Fruit fly (Drosophila melanogaster) whole organism, embryonic: ENCODE measurements around the gene lili.
A peak's percentile ranks its signal among the peaks of the same experiment; 100 is the strongest.

ENCODE experiments used
- CG10209 ChIP-seq: fragments of 200-800 bp; sonication (Bioruptor generic); optimal IDR thresholded peaks from 3 replicates; lab custom pipeline; 2017; ENCODE audit warnings: missing biosample characterization, mild to moderate bottlenecking, missing genetic modification characterization, missing genetic modification reagents
- CG10959 ChIP-seq: fragments of 200-800 bp; sonication (Bioruptor generic); IDR thresholded peaks from 2 replicates; pipeline ENCODE4 v1.3.6; 2022; ENCODE audit warnings: missing biosample characterization, missing genetic modification characterization
- CG11085 ChIP-seq: fragments of 200-800 bp; sonication (Bioruptor generic); IDR thresholded peaks from 2 replicates; pipeline ENCODE4 v1.3.6; 2022; ENCODE audit warnings: missing biosample characterization, missing genetic modification characterization
- CG11398 ChIP-seq: fragments of 200-800 bp; sonication (Bioruptor generic); optimal IDR thresholded peaks from 2 replicates; lab custom pipeline; 2016; ENCODE audit warnings: missing biosample characterization, missing genetic modification characterization
- CG13123 ChIP-seq: fragments of 200-800 bp; sonication (Bioruptor generic); optimal IDR thresholded peaks from 2 replicates; lab custom pipeline; 2016; ENCODE audit warnings: missing biosample characterization, missing genetic modification characterization
- CG14050 ChIP-seq: fragments of 200-800 bp; sonication (Bioruptor generic); IDR thresholded peaks from 3 replicates; pipeline ENCODE4 v1.3.6; 2022; ENCODE audit warnings: missing biosample characterization, missing genetic modification characterization
- CG15514 ChIP-seq: fragments of 200-800 bp; sonication (Bioruptor generic); optimal IDR thresholded peaks from 3 replicates; lab custom pipeline; 2017; ENCODE audit warnings: missing biosample characterization, missing genetic modification characterization, mild to moderate bottlenecking, moderate library complexity, missing genetic modification reagents
- CG1602 ChIP-seq: fragments of 200-800 bp; sonication (Bioruptor generic); optimal IDR thresholded peaks from 3 replicates; lab custom pipeline; 2016; ENCODE audit warnings: missing biosample characterization, missing genetic modification characterization
- CG1832 ChIP-seq: fragments of 200-800 bp; sonication (Bioruptor generic); optimal IDR thresholded peaks from 2 replicates; lab custom pipeline; 2017; ENCODE audit warnings: missing biosample characterization, mild to moderate bottlenecking, missing genetic modification characterization, inconsistent platforms
- CG2116 ChIP-seq: fragments of 200-800 bp; sonication (Bioruptor generic); optimal IDR thresholded peaks from 3 replicates; lab custom pipeline; 2018; ENCODE audit warnings: missing biosample characterization, mild to moderate bottlenecking, missing genetic modification characterization
- CG2712 ChIP-seq: fragments of 200-800 bp; optimal IDR thresholded peaks from 3 replicates; lab custom pipeline; 2019; ENCODE audit warnings: missing biosample characterization, mild to moderate bottlenecking, missing genetic modification characterization, moderate library complexity
- CG2875 ChIP-seq: fragments of 200-800 bp; sonication (Bioruptor generic); optimal IDR thresholded peaks from 2 replicates; lab custom pipeline; 2017; ENCODE audit warnings: missing biosample characterization, mild to moderate bottlenecking, missing genetic modification characterization, missing genetic modification reagents
- CG3281 ChIP-seq: fragments of 200-800 bp; sonication (Bioruptor generic); optimal IDR thresholded peaks from 3 replicates; lab custom pipeline; 2017; ENCODE audit warnings: missing biosample characterization, mild to moderate bottlenecking, missing genetic modification characterization
- CG34422 ChIP-seq: fragments of 200-800 bp; sonication (Bioruptor generic); IDR thresholded peaks from 3 replicates; pipeline ENCODE4 v1.3.6; 2022; ENCODE audit warnings: missing biosample characterization, missing genetic modification characterization
- CG4328 ChIP-seq: fragments of 200-800 bp; sonication (Bioruptor generic); optimal IDR thresholded peaks from 3 replicates; lab custom pipeline; 2017; ENCODE audit warnings: missing biosample characterization, missing genetic modification reagents, missing genetic modification characterization
- CG4820 ChIP-seq: fragments of 200-800 bp; sonication (Bioruptor generic); optimal IDR thresholded peaks from 3 replicates; lab custom pipeline; 2016; ENCODE audit warnings: missing biosample characterization, missing genetic modification characterization
- CG6654 ChIP-seq: fragments of 200-800 bp; sonication (Bioruptor generic); optimal IDR thresholded peaks from 2 replicates; lab custom pipeline; 2017; ENCODE audit warnings: missing biosample characterization, mild to moderate bottlenecking, missing genetic modification characterization
- CG6854 ChIP-seq: fragments of 200-800 bp; sonication (Bioruptor generic); optimal IDR thresholded peaks from 3 replicates; lab custom pipeline; 2017; ENCODE audit warnings: missing biosample characterization, mild to moderate bottlenecking, missing genetic modification characterization
- CG8388 ChIP-seq: fragments of 200-800 bp; sonication (Bioruptor generic); optimal IDR thresholded peaks from 2 replicates; lab custom pipeline; 2019; ENCODE audit warnings: missing biosample characterization, mild to moderate bottlenecking, missing genetic modification characterization, moderate library complexity
- CG8924 ChIP-seq: fragments of 200-800 bp; optimal IDR thresholded peaks from 3 replicates; lab custom pipeline; 2019; ENCODE audit warnings: missing biosample characterization, mild to moderate bottlenecking, missing genetic modification characterization, moderate library complexity
- Camta ChIP-seq: fragments of 200-800 bp; sonication (Bioruptor generic); optimal IDR thresholded peaks from 2 replicates; lab custom pipeline; 2016; ENCODE audit warnings: missing biosample characterization, missing genetic modification characterization
- D19B ChIP-seq: fragments of 200-800 bp; sonication (Bioruptor generic); optimal IDR thresholded peaks from 2 replicates; lab custom pipeline; 2017; ENCODE audit warnings: missing biosample characterization, mild to moderate bottlenecking, missing genetic modification characterization
- Dref ChIP-seq: fragments of 200-800 bp; sonication (Bioruptor generic); IDR thresholded peaks from 2 replicates; pipeline ENCODE4 v1.3.6; 2022; ENCODE audit warnings: missing biosample characterization, missing genetic modification characterization
- E2f2 ChIP-seq: fragments of 200-800 bp; sonication (Bioruptor generic); IDR thresholded peaks from 2 replicates; pipeline ENCODE4 v1.3.6; 2022; ENCODE audit warnings: missing biosample characterization, missing genetic modification characterization
- Elba2 ChIP-seq: fragments of 200-800 bp; sonication (Bioruptor generic); optimal IDR thresholded peaks from 3 replicates; lab custom pipeline; 2016; ENCODE audit warnings: missing biosample characterization, missing genetic modification characterization
- Ets65A ChIP-seq: fragments of 200-800 bp; sonication (Bioruptor generic); peaks from one replicate; lab custom pipeline; 2016; ENCODE audit warnings: missing biosample characterization, missing genetic modification characterization
- H2.0 ChIP-seq: fragments of 200-800 bp; sonication (Bioruptor generic); IDR thresholded peaks from 2 replicates; pipeline ENCODE4 v1.3.6; 2022; ENCODE audit warnings: missing biosample characterization, missing genetic modification characterization
- Hand ChIP-seq: fragments of 200-800 bp; sonication (Bioruptor generic); optimal IDR thresholded peaks from 2 replicates; lab custom pipeline; 2017; ENCODE audit warnings: mild to moderate bottlenecking, missing biosample characterization, missing genetic modification reagents, missing genetic modification characterization
- Lpt ChIP-seq: fragments of >200 bp; optimal IDR thresholded peaks from 2 replicates; lab custom pipeline; 2018; ENCODE audit warnings: missing biosample characterization, missing genetic modification characterization
- MTF-1 ChIP-seq: fragments of 200-800 bp; sonication (Bioruptor generic); optimal IDR thresholded peaks from 2 replicates; lab custom pipeline; 2018; ENCODE audit warnings: missing biosample characterization, mild to moderate bottlenecking, missing genetic modification characterization, borderline replicate concordance
- PHDP ChIP-seq: fragments of 200-800 bp; sonication (Bioruptor generic); optimal IDR thresholded peaks from 3 replicates; lab custom pipeline; 2018; ENCODE audit warnings: missing biosample characterization, mild to moderate bottlenecking, missing genetic modification characterization, moderate library complexity
- Scr ChIP-seq: fragments of 200-800 bp; sonication (Bioruptor generic); IDR thresholded peaks from 2 replicates; pipeline ENCODE4 v1.3.6; 2022; ENCODE audit warnings: missing biosample characterization, missing genetic modification characterization; ENCODE audit not compliant: partially characterized antibody
- Six4 ChIP-seq: fragments of 200-800 bp; sonication (Bioruptor generic); optimal IDR thresholded peaks from 2 replicates; lab custom pipeline; 2016; ENCODE audit warnings: missing biosample characterization, missing genetic modification characterization
- bsh ChIP-seq, 2 experiments: fragments of 200-800 bp; sonication (Bioruptor generic); optimal IDR thresholded peaks; 2 replicates each; lab custom pipeline; 2017 to 2018; ENCODE audit warnings: mild to moderate bottlenecking in 2 of 2, missing biosample characterization in 2 of 2, missing genetic modification characterization in 2 of 2, moderate library complexity in 1 of 2
- fd102C ChIP-seq: fragments of 200-800 bp; sonication (Bioruptor generic); optimal IDR thresholded peaks from 2 replicates; lab custom pipeline; 2018; ENCODE audit warnings: missing biosample characterization, mild to moderate bottlenecking, missing genetic modification characterization, moderate library complexity
- fru ChIP-seq: fragments of >200 bp; optimal IDR thresholded peaks from 2 replicates; lab custom pipeline; 2017
- gro ChIP-seq: fragments of 200-800 bp; sonication (Bioruptor generic); optimal IDR thresholded peaks from 2 replicates; lab custom pipeline; 2016; ENCODE audit warnings: missing biosample characterization, missing genetic modification characterization
- kah ChIP-seq: fragments of 200-800 bp; sonication (Bioruptor generic); optimal IDR thresholded peaks from 2 replicates; lab custom pipeline; 2018; ENCODE audit warnings: missing biosample characterization, mild to moderate bottlenecking, missing genetic modification characterization
- kni ChIP-seq: fragments of 200-800 bp; sonication (Bioruptor generic); optimal IDR thresholded peaks from 3 replicates; lab custom pipeline; 2017; ENCODE audit warnings: mild to moderate bottlenecking, missing biosample characterization, missing genetic modification reagents, missing genetic modification characterization
- mld ChIP-seq: fragments of 200-800 bp; sonication (Bioruptor generic); IDR thresholded peaks from 3 replicates; pipeline ENCODE4 v1.3.6; 2022; ENCODE audit warnings: missing biosample characterization, missing genetic modification characterization; ENCODE audit not compliant: partially characterized antibody
- pfk ChIP-seq: fragments of 200-800 bp; sonication (Bioruptor generic); optimal IDR thresholded peaks from 2 replicates; lab custom pipeline; 2018; ENCODE audit warnings: missing biosample characterization, mild to moderate bottlenecking, missing genetic modification characterization, moderate library complexity
- pros ChIP-seq: fragments of 200-800 bp; sonication (Bioruptor generic); optimal IDR thresholded peaks from 3 replicates; lab custom pipeline; 2019; ENCODE audit warnings: missing biosample characterization, mild to moderate bottlenecking, missing genetic modification characterization, moderate library complexity
- psq ChIP-seq: fragments of 200-800 bp; sonication (Bioruptor generic); optimal IDR thresholded peaks from 2 replicates; lab custom pipeline; 2017; ENCODE audit warnings: missing biosample characterization, missing genetic modification characterization
- pzg ChIP-seq: fragments of 200-800 bp; sonication (Bioruptor generic); optimal IDR thresholded peaks from 3 replicates; lab custom pipeline; 2018; ENCODE audit warnings: missing biosample characterization, mild to moderate bottlenecking, missing genetic modification characterization, moderate library complexity
- ranshi ChIP-seq: fragments of 200-800 bp; sonication (Bioruptor generic); IDR thresholded peaks from 2 replicates; pipeline ENCODE4 v1.3.6; 2022; ENCODE audit warnings: missing biosample characterization, missing genetic modification characterization
- rib ChIP-seq: fragments of 200-800 bp; sonication (Bioruptor generic); IDR thresholded peaks from 2 replicates; pipeline ENCODE4 v1.3.6; 2022; ENCODE audit warnings: missing biosample characterization, missing genetic modification characterization
- salm ChIP-seq: fragments of 200-800 bp; sonication (Bioruptor generic); optimal IDR thresholded peaks from 2 replicates; lab custom pipeline; 2018; ENCODE audit warnings: missing biosample characterization, mild to moderate bottlenecking, missing genetic modification characterization
- tx ChIP-seq: fragments of 200-800 bp; sonication (Bioruptor generic); optimal IDR thresholded peaks from 2 replicates; lab custom pipeline; 2016; ENCODE audit warnings: missing biosample characterization, missing genetic modification characterization
- zf30C ChIP-seq: fragments of 200-800 bp; sonication (Bioruptor generic); optimal IDR thresholded peaks from 3 replicates; lab custom pipeline; 2018; ENCODE audit warnings: missing biosample characterization, mild to moderate bottlenecking, missing genetic modification characterization
- zfh2 ChIP-seq: fragments of 200-800 bp; sonication (Bioruptor generic); optimal IDR thresholded peaks from 2 replicates; lab custom pipeline; 2016; ENCODE audit warnings: missing biosample characterization, missing genetic modification characterization

The lili gene

dm6 chr3R:24809576-24810279 lies 4.1 kb downstream of the lili start (continued):
- no peak for TF ChIP-seq fd102C (GFP tag; lab: Kevin White, UChicago)
- TF ChIP-seq Elba2 (GFP tag; lab: Kevin White, UChicago) = no peak
- no peak for TF ChIP-seq Scr (GFP tag; lab: Robert Waterston, UW)
- TF ChIP-seq tx (GFP tag; lab: Kevin White, UChicago) = no peak
- TF ChIP-seq psq (GFP tag; lab: Kevin White, UChicago) = no peak
- no peak for TF ChIP-seq Dref (GFP tag; lab: Robert Waterston, UW)
- TF ChIP-seq ranshi (GFP tag; lab: Robert Waterston, UW) = no peak; the same call in 1 of the 2 replicates
- TF ChIP-seq CG4328 (GFP tag; lab: Kevin White, UChicago) = peak; percentile 61
- no peak for TF ChIP-seq H2.0
- TF ChIP-seq CG6854 (GFP tag; lab: Kevin White, UChicago) = peak; percentile 48
- peak; percentile 57 for TF ChIP-seq salm
- TF ChIP-seq CG8388 = peak; percentile 40
- TF ChIP-seq pzg (GFP tag; lab: Kevin White, UChicago) = no peak
- TF ChIP-seq D19B (GFP tag; lab: Kevin White, UChicago) = no peak
- no peak for TF ChIP-seq CG4820 (GFP tag; lab: Kevin White, UChicago)
- TF ChIP-seq rib (GFP tag; lab: Robert Waterston, UW) = 0 out of 2 replicates have a peak, but pooled peaks have one; percentile 12
- peak; percentile 62 for TF ChIP-seq kni (GFP tag; lab: Kevin White, UChicago)
- TF ChIP-seq kah (GFP tag; lab: Kevin White, UChicago) = no peak
- TF ChIP-seq CG14050 (GFP tag; lab: Robert Waterston, UW) = no peak
- no peak for TF ChIP-seq mld (GFP tag; lab: Robert Waterston, UW)
- peak; percentile 63 for TF ChIP-seq CG10209 (GFP tag; lab: Kevin White, UChicago)
- no peak for TF ChIP-seq CG13123 (GFP tag; lab: Kevin White, UChicago)
- TF ChIP-seq CG2116 (GFP tag; lab: Kevin White, UChicago) = peak; percentile 15
- no peak for TF ChIP-seq pfk (GFP tag; lab: Kevin White, UChicago)
- no peak for TF ChIP-seq CG1602
- TF ChIP-seq CG11085 = no peak
- no peak for TF ChIP-seq CG6654 (GFP tag; lab: Kevin White, UChicago)
- TF ChIP-seq gro = peak; percentile 17
- TF ChIP-seq CG11398 (GFP tag; lab: Kevin White, UChicago) = no peak
- peak; percentile 67 for TF ChIP-seq PHDP (tag; lab: Kevin White, UChicago)
- TF ChIP-seq CG15514 (GFP tag; lab: Kevin White, UChicago) = peak; percentile 74
- peak; percentile 54 for TF ChIP-seq MTF-1 (GFP tag; lab: Kevin White, UChicago)
- TF ChIP-seq zf30C (GFP tag; lab: Kevin White, UChicago) = no peak
- TF ChIP-seq bsh (GFP tag; optimal IDR thresholded peaks at IDR 0.05; lab: Kevin White, UChicago) = peak in 1 of 2 experiments; percentile 59
- TF ChIP-seq Ets65A (GFP tag; lab: Kevin White, UChicago) = no peak
- TF ChIP-seq Hand (GFP tag; lab: Kevin White, UChicago) = no peak
- TF ChIP-seq zfh2 (GFP tag; lab: Kevin White, UChicago) = no peak
- peak; percentile 16 for TF ChIP-seq CG8924 (tag; lab: Kevin White, UChicago)
- TF ChIP-seq pros (GFP tag; lab: Kevin White, UChicago) = no peak
- no peak for TF ChIP-seq Lpt
- TF ChIP-seq CG34422 (GFP tag; lab: Robert Waterston, UW) = no peak
- peak; percentile 19 for TF ChIP-seq Camta
- TF ChIP-seq CG3281 (GFP tag; lab: Kevin White, UChicago) = peak; percentile 74
- TF ChIP-seq CG2712 (tag; lab: Kevin White, UChicago) = peak; percentile 19
- TF ChIP-seq fru (lab: Kevin White, UChicago) = no peak
- TF ChIP-seq CG10959 = no peak
- TF ChIP-seq CG2875 (GFP tag; lab: Kevin White, UChicago) = peak; percentile 70
- TF ChIP-seq E2f2 (GFP tag; lab: Robert Waterston, UW) = no peak
- peak; percentile 9 for TF ChIP-seq Six4 (GFP tag; lab: Kevin White, UChicago)
- no peak for TF ChIP-seq CG1832 (GFP tag; lab: Kevin White, UChicago)
